Fruit fly (Drosophila melanogaster): ENCODE measurements around the gene CG2926.

dm6 chr3R:5587863-5588519 lies at the start of gene CG2926:
- TF ChIP-seq EcR (GFP tag; optimal IDR thresholded peaks at IDR 0.05) (no peak), usp (GFP tag; optimal IDR thresholded peaks at IDR 0.05) (no peak), Dll (optimal IDR thresholded peaks at IDR 0.05) (no peak), pan (optimal IDR thresholded peaks at IDR 0.05) (no peak)
